Fruit fly (Drosophila melanogaster) whole organism, embryonic: Measurements from ENCODE around the gene mahe.

Experiments used
- Ada2b ChIP-seq: fragments of 200-800 bp; sonication (Bioruptor generic); IDR thresholded peaks from 2 replicates; pipeline ENCODE4 v1.3.6; 2022; ENCODE audit warnings: missing biosample characterization, missing genetic modification characterization
- CG7987 ChIP-seq: fragments of 200-800 bp; sonication (Bioruptor generic); optimal IDR thresholded peaks from 2 replicates; lab custom pipeline; 2018; ENCODE audit warnings: missing biosample characterization, mild to moderate bottlenecking, missing genetic modification characterization, moderate library complexity
- Hr78 ChIP-seq, 2 experiments: fragments of 200-800 bp in 1 of 2; fragments of >200 bp in 1 of 2; sonication (Bioruptor generic) in 1 of 2; optimal IDR thresholded peaks; 2 replicates each; lab custom pipeline; 2017 to 2019; ENCODE audit warnings: missing biosample characterization in 2 of 2, missing genetic modification characterization in 2 of 2, mild to moderate bottlenecking in 1 of 2, moderate library complexity in 1 of 2
- Meics ChIP-seq: fragments of 200-800 bp; sonication (Bioruptor generic); optimal IDR thresholded peaks from 2 replicates; lab custom pipeline; 2017; ENCODE audit warnings: missing biosample characterization, mild to moderate bottlenecking, missing genetic modification characterization
- Rfx ChIP-seq: fragments of 200-800 bp; sonication (Bioruptor generic); IDR thresholded peaks from 2 replicates; pipeline ENCODE4 v1.3.6; 2022; ENCODE audit warnings: missing biosample characterization, missing genetic modification characterization
- gce ChIP-seq: fragments of 200-800 bp; sonication (Bioruptor generic); IDR thresholded peaks from 3 replicates; pipeline ENCODE4 v1.3.6; 2022; ENCODE audit warnings: missing biosample characterization, missing genetic modification characterization
- klu ChIP-seq: fragments of 200-800 bp; sonication (Bioruptor generic); IDR thresholded peaks from 2 replicates; pipeline ENCODE4 v1.3.6; 2022; ENCODE audit warnings: missing biosample characterization, missing genetic modification characterization
- pan ChIP-seq, 4 experiments: fragments of >200 bp in 3 of 4; fragments of 200-800 bp in 1 of 4; sonication (Bioruptor generic) in 1 of 4; optimal IDR thresholded peaks in 3 of 4; IDR thresholded peaks in 1 of 4; 2 replicates each; pipeline versions ENCODE4 v1.3.6 to Lab custom; 2017 to 2022; ENCODE audit warnings: missing biosample characterization in 2 of 4, missing genetic modification characterization in 2 of 4, mixed read lengths in 1 of 4
- z ChIP-seq: fragments of 200-800 bp; sonication (Bioruptor generic); IDR thresholded peaks from 3 replicates; pipeline ENCODE4 v1.3.6; 2022; ENCODE audit warnings: missing biosample characterization, missing genetic modification characterization

- TF ChIP-seq Rfx (GFP tag; lab: Robert Waterston, UW), result no peak
- no peak for TF ChIP-seq Ada2b (GFP tag; lab: Robert Waterston, UW)
- no peak for TF ChIP-seq gce
- no peak for TF ChIP-seq pan (optimal IDR thresholded peaks at IDR 0.05; lab: Kevin White, UChicago)
- TF ChIP-seq pan (GFP tag; optimal IDR thresholded peaks at IDR 0.05 in 1 of 2, IDR thresholded peaks at IDR 0.05 in 1 of 2), result no peak
- TF ChIP-seq Meics (GFP tag; lab: Kevin White, UChicago), result no peak
- no peak for TF ChIP-seq Hr78 (GFP tag; optimal IDR thresholded peaks at IDR 0.05; lab: Kevin White, UChicago)
- no peak for TF ChIP-seq klu (GFP tag; lab: Robert Waterston, UW)
- no peak for TF ChIP-seq z (GFP tag; lab: Robert Waterston, UW)
- no peak for TF ChIP-seq CG7987 (GFP tag; lab: Kevin White, UChicago)
These were observed 39.3 kb downstream of the mahe start, which contains the start of gene Nek2 for dm6 chrX:7891596-7892538.
